Worm (Caenorhabditis elegans) whole organism, early embryonic: ENCODE measurements around the gene pgm-2.

Source experiments
- B0310.2 ChIP-seq: sonication (generic microtip); optimal IDR thresholded peaks from 2 replicates; lab custom pipeline; 2016; ENCODE audit warnings: mild to moderate bottlenecking, missing genetic modification characterization, missing compliant biosample characterization
- F13C5.2 ChIP-seq: sonication (generic microtip); optimal IDR thresholded peaks from 2 replicates; lab custom pipeline; 2017; ENCODE audit warnings: mild to moderate bottlenecking, missing genetic modification characterization, inconsistent platforms, missing compliant biosample characterization
- aly-1 ChIP-seq: sonication (generic microtip); optimal IDR thresholded peaks from 2 replicates; lab custom pipeline; 2016; ENCODE audit warnings: missing genetic modification characterization, missing compliant biosample characterization
- ama-1 ChIP-seq: fragments of 150-350 bp; optimal IDR thresholded peaks from 2 replicates; lab custom pipeline; 2014
- ceh-13 ChIP-seq: fragments of 200-800 bp; sonication (Bioruptor generic); optimal IDR thresholded peaks from 2 replicates; lab custom pipeline; 2018; ENCODE audit warnings: mild to moderate bottlenecking, missing genetic modification characterization, missing compliant biosample characterization
- ceh-36 ChIP-seq: sonication (generic microtip); optimal IDR thresholded peaks from 2 replicates; lab custom pipeline; 2016; ENCODE audit warnings: missing genetic modification characterization, inconsistent platforms, missing compliant biosample characterization
- ets-7 ChIP-seq: sonication (generic microtip); optimal IDR thresholded peaks from 2 replicates; lab custom pipeline; 2016; ENCODE audit warnings: missing genotype, missing genetic modification characterization, missing compliant biosample characterization
- flt-1 ChIP-seq: fragments of 200-800 bp; sonication (Bioruptor generic); IDR thresholded peaks from 2 replicates; pipeline ENCODE4 v1.3.6; 2022; ENCODE audit warnings: missing genetic modification characterization, missing compliant biosample characterization
- hmbx-1 ChIP-seq: sonication (generic microtip); optimal IDR thresholded peaks from 2 replicates; lab custom pipeline; 2016; ENCODE audit warnings: mild to moderate bottlenecking, missing genetic modification characterization, missing compliant biosample characterization
- hmg-4 ChIP-seq: fragments of 200-800 bp; sonication (Bioruptor generic); optimal IDR thresholded peaks from 2 replicates; lab custom pipeline; 2018; ENCODE audit warnings: mild to moderate bottlenecking, missing genetic modification characterization, missing compliant biosample characterization
- hnd-1 ChIP-seq: sonication (generic microtip); optimal IDR thresholded peaks from 2 replicates; lab custom pipeline; 2016; ENCODE audit warnings: missing genetic modification characterization, missing compliant biosample characterization
- pes-1 ChIP-seq: fragments of 200-800 bp; sonication (Bioruptor generic); IDR thresholded peaks from 2 replicates; pipeline ENCODE4 v1.3.6; 2022; ENCODE audit warnings: missing genetic modification reagents, missing genetic modification characterization, missing compliant biosample characterization
- scrt-1 ChIP-seq: fragments of 200-800 bp; sonication (Bioruptor generic); IDR thresholded peaks from 2 replicates; pipeline ENCODE4 v1.3.6; 2022; ENCODE audit warnings: missing genetic modification characterization, missing compliant biosample characterization
- sea-1 ChIP-seq: fragments of 200-800 bp; sonication (Bioruptor generic); conservative IDR thresholded peaks from 2 replicates; pipeline ENCODE4 v1.3.6; 2022; ENCODE audit warnings: missing genetic modification characterization, missing compliant biosample characterization
- tbx-11 ChIP-seq: fragments of 200-800 bp; sonication (Bioruptor generic); IDR thresholded peaks from 2 replicates; pipeline ENCODE4 v1.3.6; 2022; ENCODE audit warnings: missing genetic modification characterization, missing compliant biosample characterization
- tbx-37 ChIP-seq: fragments of 200-800 bp; sonication (Bioruptor generic); conservative IDR thresholded peaks from 2 replicates; pipeline ENCODE4 v1.3.6; 2022; ENCODE audit warnings: missing genetic modification reagents, missing genetic modification characterization, missing compliant biosample characterization
- tra-4 ChIP-seq: sonication (generic microtip); optimal IDR thresholded peaks from 2 replicates; lab custom pipeline; 2017; ENCODE audit warnings: missing genetic modification characterization, missing compliant biosample characterization

pgm-2 gene

ce11 chrIII:13343562-13344139, 44.5 kb downstream of the pgm-2 start:
- TF ChIP-seq pes-1 (GFP tag; lab: Robert Waterston, UW): no peak
- no peak for TF ChIP-seq tra-4 (tag; lab: Kevin White, UChicago)
- no peak for TF ChIP-seq aly-1 (tag; lab: Kevin White, UChicago)

ce11 chrIII:13344538-13345136, 45.5 kb downstream of the pgm-2 start, which contains the start of gene acaa-2:
Gene acaa-2, plus strand, starts transcription at chrIII:13344937.
- no peak for TF ChIP-seq pes-1 (GFP tag; lab: Robert Waterston, UW)
- no peak for TF ChIP-seq tbx-37 (GFP tag; lab: Robert Waterston, UW)
- TF ChIP-seq hmg-4 (GFP tag; lab: Kevin White, UChicago): no peak

ce11 chrIII:13346785-13347184, 47.6 kb downstream of the pgm-2 start, which contains the start of gene mtm-6:
Gene mtm-6, plus strand, starts transcription at chrIII:13347085.
- TF ChIP-seq scrt-1 (GFP tag; lab: Robert Waterston, UW) (no peak), ama-1 (lab: Kevin White, UChicago) (no peak), ceh-13 (GFP tag; lab: Kevin White, UChicago) (no peak), ceh-36 (tag; lab: Kevin White, UChicago) (no peak), hmbx-1 (no peak), tbx-37 (GFP tag; lab: Robert Waterston, UW) (no peak), F13C5.2 (no peak), aly-1 (tag; lab: Kevin White, UChicago) (no peak), flt-1 (GFP tag; lab: Robert Waterston, UW) (no peak), hmg-4 (GFP tag; lab: Kevin White, UChicago) (no peak), tra-4 (tag; lab: Kevin White, UChicago) (no peak)

- no peak for TF ChIP-seq tbx-11
- TF ChIP-seq ceh-36 (tag; lab: Kevin White, UChicago): no peak
- no peak for TF ChIP-seq hnd-1
- TF ChIP-seq ama-1 (lab: Kevin White, UChicago): no peak
- TF ChIP-seq flt-1 (GFP tag; lab: Robert Waterston, UW): no peak
- no peak for TF ChIP-seq aly-1 (tag; lab: Kevin White, UChicago)
- TF ChIP-seq F13C5.2: no peak
These were observed 48.7 kb downstream of the pgm-2 start for ce11 chrIII:13347782-13348327.

- TF ChIP-seq flt-1 (GFP tag; lab: Robert Waterston, UW): no peak
- TF ChIP-seq aly-1 (tag; lab: Kevin White, UChicago): no peak
- no peak for TF ChIP-seq pes-1 (GFP tag; lab: Robert Waterston, UW)
- TF ChIP-seq ets-7 (tag; lab: Kevin White, UChicago): no peak
- no peak for TF ChIP-seq tbx-37 (GFP tag; lab: Robert Waterston, UW)
- no peak for TF ChIP-seq scrt-1 (GFP tag; lab: Robert Waterston, UW)
- TF ChIP-seq ceh-13 (GFP tag; lab: Kevin White, UChicago): no peak
- TF ChIP-seq hnd-1: no peak
- TF ChIP-seq ceh-36 (tag; lab: Kevin White, UChicago): no peak
- no peak for TF ChIP-seq tbx-11
- no peak for TF ChIP-seq B0310.2 (tag; lab: Kevin White, UChicago)
- TF ChIP-seq hmbx-1: no peak
- no peak for TF ChIP-seq ama-1 (lab: Kevin White, UChicago)
- no peak for TF ChIP-seq tra-4 (tag; lab: Kevin White, UChicago)
- TF ChIP-seq sea-1 (GFP tag; lab: Robert Waterston, UW): no peak
- TF ChIP-seq hmg-4 (GFP tag; lab: Kevin White, UChicago): no peak
- no peak for TF ChIP-seq F13C5.2
These were observed 49.7 kb downstream of the pgm-2 start for ce11 chrIII:13348891-13349290.

- no peak for TF ChIP-seq tra-4 (tag; lab: Kevin White, UChicago)
- TF ChIP-seq tbx-37 (GFP tag; lab: Robert Waterston, UW): no peak
- no peak for TF ChIP-seq B0310.2 (tag; lab: Kevin White, UChicago)
These were observed 51.8 kb downstream of the pgm-2 start for ce11 chrIII:13350964-13351363.
